Fruit fly (Drosophila melanogaster) Kc167 (cell line): ENCODE results near the gene Drsl4.

ENCODE experiments used
- Myc ChIP-seq: fragments of >200 bp; optimal IDR thresholded peaks from 2 replicates; lab custom pipeline; 2017; ENCODE audit warnings: missing external identifiers
- h ChIP-seq: fragments of >200 bp; optimal IDR thresholded peaks from 3 replicates; lab custom pipeline; 2018; ENCODE audit warnings: missing external identifiers

DNA sequence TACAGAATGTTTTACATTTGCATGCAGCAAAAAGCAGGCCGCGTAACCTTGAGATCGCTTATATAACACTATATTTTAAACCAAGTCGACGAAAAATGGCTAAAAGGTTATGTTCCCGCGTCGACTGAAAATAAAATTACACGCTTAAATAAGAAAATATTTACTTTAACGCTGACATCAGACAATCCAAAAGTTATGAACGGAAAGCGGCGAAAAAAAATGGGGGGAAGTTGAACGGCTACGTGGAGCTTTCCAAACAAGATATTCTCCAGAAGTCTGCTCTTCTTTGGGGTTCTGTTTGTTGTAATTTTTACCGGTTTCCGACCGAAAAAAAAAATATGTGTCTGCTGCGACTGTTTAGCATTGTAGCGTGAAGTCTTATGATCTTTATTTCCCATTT is 29.1 kb downstream of the Drsl4 start:
- TF ChIP-seq Myc (no peak), h (lab: Kevin White, UChicago) (no peak)
